Worm (Caenorhabditis elegans) whole organism, L3 larva: ENCODE data around the gene gex-5.

Experiments
- ama-1 ChIP-seq: fragments of 150-350 bp; optimal IDR thresholded peaks from 2 replicates; lab custom pipeline; 2018
- mdl-1 ChIP-seq: fragments of 150-350 bp; optimal IDR thresholded peaks from 2 replicates; lab custom pipeline; 2014; ENCODE audit warnings: missing biosample characterization, missing genetic modification characterization
- nfya-1 ChIP-seq: sonication (generic microtip); optimal IDR thresholded peaks from 2 replicates; lab custom pipeline; 2017; ENCODE audit warnings: missing genetic modification characterization, mild to moderate bottlenecking, missing compliant biosample characterization, antibody characterized with exemption, moderate library complexity; ENCODE audit not compliant: insufficient read depth
- nhr-237 ChIP-seq: fragments of 150-350 bp; optimal IDR thresholded peaks from 2 replicates; lab custom pipeline; 2014; ENCODE audit warnings: missing biosample characterization, missing genetic modification characterization
- nhr-25 ChIP-seq: sonication (generic microtip); optimal IDR thresholded peaks from 2 replicates; lab custom pipeline; 2017; ENCODE audit warnings: missing biosample characterization, missing genetic modification characterization
- nhr-28 ChIP-seq: fragments of 150-350 bp; optimal IDR thresholded peaks from 2 replicates; lab custom pipeline; 2014; ENCODE audit warnings: missing biosample characterization, missing genetic modification characterization

gex-5 gene

DNA sequence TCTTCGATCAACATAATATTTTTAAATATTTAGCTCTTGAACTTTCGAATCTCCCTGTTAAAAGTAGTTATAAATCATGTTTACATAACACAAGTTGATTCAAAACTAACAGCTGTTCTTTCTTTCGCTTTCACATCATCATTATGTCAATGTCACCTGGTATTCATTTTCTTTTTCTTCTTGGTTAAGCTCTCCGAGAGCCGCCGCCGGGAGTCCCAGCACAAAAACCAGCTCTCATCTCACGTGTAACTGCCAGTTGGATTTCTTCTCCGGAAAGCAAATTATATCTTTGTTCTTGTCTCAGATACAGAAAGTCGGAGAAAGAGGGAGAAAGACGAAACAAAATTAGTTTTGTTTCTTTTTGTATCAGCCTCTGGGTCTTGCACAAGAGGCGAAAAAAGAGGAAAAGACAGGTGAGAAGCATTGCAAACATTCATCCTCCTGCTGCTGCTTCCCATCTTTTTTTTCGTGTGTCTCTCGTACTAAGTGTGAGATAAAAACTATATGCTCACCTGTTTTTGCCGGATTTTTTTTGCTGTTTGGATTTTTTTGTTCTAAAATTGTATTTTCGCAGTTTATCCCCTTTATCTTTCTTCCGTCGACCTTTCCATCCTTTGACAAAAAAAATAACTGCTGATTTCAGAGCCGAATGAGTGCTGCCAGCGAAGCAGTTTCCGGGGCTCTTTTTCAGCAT, 50.3 kb downstream of the gex-5 start, which contains the start of gene F17C8.3:
Gene F17C8.3 (plus strand): TSS at position 644 of the 694 bp plus-strand sequence.
- peak; percentile 48 for TF ChIP-seq nfya-1 (tag; lab: Kevin White, UChicago)
- TF ChIP-seq ama-1, result no peak
- no peak for TF ChIP-seq nhr-28
- TF ChIP-seq nhr-25 (tag; lab: Kevin White, UChicago), result no peak
- TF ChIP-seq nhr-237 (tag; lab: Kevin White, UChicago), result no peak
- peak; percentile 10 for TF ChIP-seq mdl-1 (tag; lab: Kevin White, UChicago)
